Worm (Caenorhabditis elegans) whole organism, young adult: Measurements from ENCODE around the gene smrc-1.

Experiments used
- B0035.1 ChIP-seq: sonication (generic microtip); optimal IDR thresholded peaks from 2 replicates; lab custom pipeline; 2016; ENCODE audit warnings: missing genetic modification characterization, mild to moderate bottlenecking, missing compliant biosample characterization, missing genotype, missing genetic modification reagents
- B0261.1 ChIP-seq: sonication (generic microtip); optimal IDR thresholded peaks from 2 replicates; lab custom pipeline; 2016; ENCODE audit warnings: mild to moderate bottlenecking, missing genetic modification characterization, moderate library complexity, missing compliant biosample characterization
- F10E7.11 ChIP-seq: sonication (generic microtip); optimal IDR thresholded peaks from 2 replicates; lab custom pipeline; 2017; ENCODE audit warnings: mild to moderate bottlenecking, missing genetic modification characterization, moderate library complexity, missing compliant biosample characterization
- F22D6.2 ChIP-seq: sonication (generic microtip); optimal IDR thresholded peaks from 2 replicates; lab custom pipeline; 2016; ENCODE audit warnings: mild to moderate bottlenecking, missing genetic modification characterization, missing compliant biosample characterization
- F55B11.4 ChIP-seq: sonication (generic microtip); optimal IDR thresholded peaks from 2 replicates; lab custom pipeline; 2016; ENCODE audit warnings: missing compliant biosample characterization, missing genetic modification characterization, borderline replicate concordance; ENCODE audit not compliant: insufficient read depth
- F57A8.1 ChIP-seq: fragments of 200-800 bp; sonication (Bioruptor generic); optimal IDR thresholded peaks from 2 replicates; lab custom pipeline; 2018; ENCODE audit warnings: mild to moderate bottlenecking, missing genetic modification characterization, moderate library complexity, missing compliant biosample characterization
- F57C9.4 ChIP-seq: sonication (generic microtip); optimal IDR thresholded peaks from 2 replicates; lab custom pipeline; 2017; ENCODE audit warnings: mild to moderate bottlenecking, missing genetic modification characterization, missing compliant biosample characterization
- T26A5.8 ChIP-seq: sonication (generic microtip); optimal IDR thresholded peaks from 2 replicates; lab custom pipeline; 2016; ENCODE audit warnings: missing genetic modification characterization, missing compliant biosample characterization
- Y53F4B.3 ChIP-seq: fragments of 200-800 bp; sonication (Bioruptor generic); IDR thresholded peaks from 2 replicates; pipeline ENCODE4 v1.3.6; 2022; ENCODE audit warnings: missing genetic modification reagents, missing genetic modification characterization, missing compliant biosample characterization
- Y95B8A.8 ChIP-seq: fragments of 200-800 bp; sonication (Bioruptor generic); IDR thresholded peaks from 2 replicates; pipeline ENCODE4 v1.3.6; 2022; ENCODE audit warnings: missing genetic modification reagents, missing genetic modification characterization, missing compliant biosample characterization
- aptf-2 ChIP-seq: fragments of 200-800 bp; sonication (Bioruptor generic); conservative IDR thresholded peaks from 2 replicates; pipeline ENCODE4 v1.3.6; 2022; ENCODE audit warnings: missing genetic modification reagents, missing genetic modification characterization, missing compliant biosample characterization
- aptf-3 ChIP-seq: fragments of 200-800 bp; sonication (Bioruptor generic); IDR thresholded peaks from 2 replicates; pipeline ENCODE4 v1.3.6; 2022; ENCODE audit warnings: missing genetic modification characterization, missing compliant biosample characterization
- athp-1 ChIP-seq: sonication (generic microtip); optimal IDR thresholded peaks from 2 replicates; lab custom pipeline; 2017; ENCODE audit warnings: mild to moderate bottlenecking, missing genetic modification characterization, missing compliant biosample characterization
- attf-6 ChIP-seq: fragments of 200-800 bp; sonication (Bioruptor generic); IDR thresholded peaks from 2 replicates; pipeline ENCODE4 v1.3.6; 2022; ENCODE audit warnings: missing genetic modification reagents, missing genetic modification characterization, missing compliant biosample characterization
- bed-2 ChIP-seq: fragments of 200-800 bp; sonication (Bioruptor generic); IDR thresholded peaks from 2 replicates; pipeline ENCODE4 v1.3.6; 2022; ENCODE audit warnings: missing genetic modification reagents, missing genetic modification characterization, missing compliant biosample characterization
- cebp-1 ChIP-seq, 2 experiments: fragments of 200-800 bp in 1 of 2; sonication (Bioruptor generic) in 1 of 2; sonication (generic microtip) in 1 of 2; IDR thresholded peaks in 1 of 2; optimal IDR thresholded peaks in 1 of 2; 2 replicates each; pipeline versions ENCODE4 v1.3.6 to Lab custom; 2017 to 2022; ENCODE audit warnings: missing compliant biosample characterization in 2 of 2, missing genetic modification characterization in 2 of 2, mild to moderate bottlenecking in 1 of 2, missing genetic modification reagents in 1 of 2, moderate library complexity in 1 of 2
- efl-1 ChIP-seq: fragments of 150-350 bp; optimal IDR thresholded peaks from 2 replicates; lab custom pipeline; 2014; ENCODE audit warnings: missing biosample characterization, missing genetic modification reagents, missing genetic modification characterization
- egl-18 ChIP-seq: fragments of 200-800 bp; sonication (Bioruptor generic); IDR thresholded peaks from 2 replicates; pipeline ENCODE4 v1.3.6; 2022; ENCODE audit warnings: missing genetic modification reagents, missing genetic modification characterization, missing compliant biosample characterization
- egl-44 ChIP-seq: fragments of 200-800 bp; sonication (Bioruptor generic); IDR thresholded peaks from 2 replicates; pipeline ENCODE4 v1.3.6; 2022; ENCODE audit warnings: missing genetic modification reagents, missing genetic modification characterization, missing compliant biosample characterization
- ets-4 ChIP-seq: fragments of 200-800 bp; sonication (Bioruptor generic); optimal IDR thresholded peaks from 2 replicates; lab custom pipeline; 2018; ENCODE audit warnings: mild to moderate bottlenecking, missing genetic modification characterization, missing compliant biosample characterization
- fkh-3 ChIP-seq: sonication (generic microtip); optimal IDR thresholded peaks from 2 replicates; lab custom pipeline; 2016; ENCODE audit warnings: mild to moderate bottlenecking, missing genetic modification characterization, missing compliant biosample characterization
- gei-17 ChIP-seq: fragments of 200-800 bp; sonication (Bioruptor generic); optimal IDR thresholded peaks from 2 replicates; lab custom pipeline; 2018; ENCODE audit warnings: mild to moderate bottlenecking, missing genetic modification characterization, missing compliant biosample characterization
- hlh-12 ChIP-seq: sonication (generic microtip); optimal IDR thresholded peaks from 2 replicates; lab custom pipeline; 2016; ENCODE audit warnings: missing genetic modification characterization, missing compliant biosample characterization
- hmg-1.2 ChIP-seq: fragments of 200-800 bp; sonication (Bioruptor generic); IDR thresholded peaks from 2 replicates; pipeline ENCODE4 v1.3.6; 2022; ENCODE audit warnings: missing genetic modification reagents, missing genetic modification characterization, missing compliant biosample characterization
- hmg-20 ChIP-seq: fragments of 200-800 bp; sonication (Bioruptor generic); IDR thresholded peaks from 2 replicates; pipeline ENCODE4 v1.3.6; 2022; ENCODE audit warnings: missing genetic modification reagents, missing genetic modification characterization, missing compliant biosample characterization
- hrde-1 ChIP-seq: sonication (generic microtip); optimal IDR thresholded peaks from 2 replicates; lab custom pipeline; 2016; ENCODE audit warnings: missing genetic modification characterization, mild to moderate bottlenecking, missing compliant biosample characterization, moderate library complexity, missing genotype, missing genetic modification reagents, borderline replicate concordance
- hsf-1 ChIP-seq: fragments of 200-800 bp; sonication (Bioruptor generic); IDR thresholded peaks from 2 replicates; pipeline ENCODE4 v1.3.6; 2022; ENCODE audit warnings: missing genetic modification reagents, missing genetic modification characterization, missing compliant biosample characterization
- lag-1 ChIP-seq: fragments of 200-800 bp; sonication (Bioruptor generic); IDR thresholded peaks from 2 replicates; pipeline ENCODE4 v1.3.6; 2022; ENCODE audit warnings: missing genetic modification reagents, missing genetic modification characterization, missing compliant biosample characterization
- let-607 ChIP-seq, 2 experiments: fragments of 200-800 bp in 1 of 2; sonication (Bioruptor generic) in 1 of 2; sonication (generic microtip) in 1 of 2; optimal IDR thresholded peaks; 2 replicates each; lab custom pipeline; 2016 to 2018; ENCODE audit warnings: mild to moderate bottlenecking in 2 of 2, missing compliant biosample characterization in 2 of 2, missing genetic modification characterization in 2 of 2, moderate library complexity in 2 of 2, missing genotype in 1 of 2
- lin-26 ChIP-seq: fragments of 200-800 bp; sonication (Bioruptor generic); IDR thresholded peaks from 2 replicates; pipeline ENCODE4 v1.3.6; 2022; ENCODE audit warnings: missing genetic modification reagents, missing genetic modification characterization, missing compliant biosample characterization
- lin-54 ChIP-seq: fragments of 200-800 bp; sonication (Bioruptor generic); optimal IDR thresholded peaks from 2 replicates; lab custom pipeline; 2018; ENCODE audit warnings: mild to moderate bottlenecking, missing genetic modification characterization, missing compliant biosample characterization
- lir-1 ChIP-seq: fragments of 200-800 bp; sonication (Bioruptor generic); conservative IDR thresholded peaks from 2 replicates; pipeline ENCODE4 v1.3.6; 2022; ENCODE audit warnings: missing genetic modification reagents, missing genetic modification characterization, missing compliant biosample characterization
- mcd-1 ChIP-seq: fragments of 200-800 bp; sonication (Bioruptor generic); IDR thresholded peaks from 2 replicates; pipeline ENCODE4 v1.3.6; 2022; ENCODE audit warnings: missing genetic modification reagents, missing genetic modification characterization, missing compliant biosample characterization
- mes-4 ChIP-seq: sonication (generic microtip); optimal IDR thresholded peaks from 2 replicates; lab custom pipeline; 2016; ENCODE audit warnings: missing genotype, missing genetic modification characterization, missing compliant biosample characterization
- nhr-120 ChIP-seq: fragments of 200-800 bp; sonication (Bioruptor generic); IDR thresholded peaks from 2 replicates; pipeline ENCODE4 v1.3.6; 2022; ENCODE audit warnings: missing genetic modification characterization, missing compliant biosample characterization
- rec-8 ChIP-seq, 2 experiments: sonication (generic microtip); optimal IDR thresholded peaks; 2 replicates each; lab custom pipeline; 2016; ENCODE audit warnings: mild to moderate bottlenecking in 2 of 2, missing genetic modification characterization in 2 of 2, missing genetic modification reagents in 2 of 2, missing genotype in 2 of 2, missing biosample characterization in 1 of 2, missing compliant biosample characterization in 1 of 2, moderate library complexity in 1 of 2
- sdz-38 ChIP-seq: sonication (generic microtip); optimal IDR thresholded peaks from 2 replicates; lab custom pipeline; 2016; ENCODE audit warnings: missing genotype, missing genetic modification characterization, missing compliant biosample characterization
- sea-2 ChIP-seq: fragments of 200-800 bp; sonication (Bioruptor generic); IDR thresholded peaks from 2 replicates; pipeline ENCODE4 v1.3.6; 2022; ENCODE audit warnings: missing genetic modification characterization, missing compliant biosample characterization
- snpc-1.1 ChIP-seq: sonication (generic microtip); optimal IDR thresholded peaks from 2 replicates; lab custom pipeline; 2017; ENCODE audit warnings: missing genetic modification characterization, mild to moderate bottlenecking, missing compliant biosample characterization, antibody characterized with exemption, moderate library complexity, missing genotype, missing genetic modification reagents; ENCODE audit not compliant: insufficient read depth
- snpc-4 ChIP-seq, 5 experiments: fragments of 150-350 bp in 1 of 5; sonication (generic microtip) in 4 of 5; optimal IDR thresholded peaks; 2 replicates each; lab custom pipeline; 2014 to 2018; ENCODE audit warnings: missing genetic modification characterization in 5 of 5, missing biosample characterization in 3 of 5, antibody characterized with exemption in 2 of 5, mild to moderate bottlenecking in 2 of 5, missing compliant biosample characterization in 2 of 5, missing genotype in 2 of 5, moderate library complexity in 2 of 5, missing genetic modification reagents in 1 of 5
- sptf-2 ChIP-seq: fragments of 200-800 bp; sonication (Bioruptor generic); optimal IDR thresholded peaks from 2 replicates; lab custom pipeline; 2018; ENCODE audit warnings: mild to moderate bottlenecking, missing genetic modification characterization, missing compliant biosample characterization
- tbp1 ChIP-seq: fragments of 200-800 bp; sonication (Bioruptor generic); optimal IDR thresholded peaks from 2 replicates; lab custom pipeline; 2018; ENCODE audit warnings: mild to moderate bottlenecking, missing genetic modification characterization, missing compliant biosample characterization
- tlf-1 ChIP-seq: fragments of 200-800 bp; sonication (Bioruptor generic); optimal IDR thresholded peaks from 2 replicates; lab custom pipeline; 2018; ENCODE audit warnings: mild to moderate bottlenecking, missing genetic modification characterization, missing compliant biosample characterization
- unc-130 ChIP-seq: sonication (generic microtip); optimal IDR thresholded peaks from 2 replicates; lab custom pipeline; 2016; ENCODE audit warnings: missing genetic modification reagents, missing genetic modification characterization, missing compliant biosample characterization
- ztf-18 ChIP-seq: sonication (generic microtip); optimal IDR thresholded peaks from 2 replicates; lab custom pipeline; 2016; ENCODE audit warnings: missing genotype, mild to moderate bottlenecking, missing genetic modification characterization, missing compliant biosample characterization
- ztf-22 ChIP-seq: fragments of 200-800 bp; sonication (Bioruptor generic); optimal IDR thresholded peaks from 2 replicates; lab custom pipeline; 2018; ENCODE audit warnings: mild to moderate bottlenecking, missing genetic modification characterization, moderate library complexity, missing compliant biosample characterization

Gene smrc-1

DNA sequence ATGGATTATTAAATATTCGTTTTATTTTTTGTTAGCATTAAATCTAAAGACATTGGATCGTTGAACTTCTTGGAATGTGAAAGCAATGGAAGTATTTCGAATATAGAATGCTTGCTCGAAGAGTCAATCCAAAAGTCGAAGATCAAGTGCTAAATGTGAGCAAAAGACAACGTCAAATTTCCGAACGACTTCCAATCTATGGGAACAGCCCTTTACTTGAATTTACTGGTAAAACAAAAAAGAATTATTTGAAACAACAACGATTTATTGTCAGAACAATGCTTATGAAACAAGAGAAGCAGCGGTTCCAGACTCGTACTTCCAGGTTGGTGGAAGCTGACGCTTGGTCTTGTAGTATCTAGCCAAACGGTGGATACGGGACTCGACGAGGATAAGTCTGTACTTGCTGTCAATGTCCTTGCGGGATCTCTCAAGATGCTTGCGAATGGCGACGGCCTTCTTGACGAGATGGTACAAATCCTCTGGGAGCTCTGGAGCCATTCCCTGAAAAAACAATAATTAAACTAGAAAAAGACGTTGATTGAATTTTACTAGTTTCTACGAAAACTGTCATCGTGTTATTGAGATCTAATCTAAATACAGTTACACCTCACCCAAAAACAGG is 16.8 kb upstream of the smrc-1 start (continued):
- TF ChIP-seq tlf-1 (GFP tag; lab: Kevin White, UChicago) (peak; percentile 88), rec-8 (tag; optimal IDR thresholded peaks at IDR 0.05; lab: Kevin White, UChicago) (peak in 1 of 2 experiments; percentile 47), aptf-3 (GFP tag; lab: Robert Waterston, UW) (no peak), unc-130 (GFP tag; lab: Kevin White, UChicago) (peak; percentile 82), tbp1 (GFP tag; lab: Kevin White, UChicago) (peak; percentile 60), cebp-1 (GFP tag; IDR thresholded peaks at IDR 0.05; lab: Robert Waterston, UW) (no peak), cebp-1 (tag; optimal IDR thresholded peaks at IDR 0.05; lab: Kevin White, UChicago) (peak; percentile 65), attf-6 (peak; percentile 81), B0035.1 (tag; lab: Kevin White, UChicago) (no peak), ztf-22 (GFP tag; lab: Kevin White, UChicago) (no peak), ztf-18 (peak; percentile 35), sdz-38 (tag; lab: Kevin White, UChicago) (no peak), gei-17 (GFP tag; lab: Kevin White, UChicago) (no peak), mcd-1 (GFP tag; lab: Robert Waterston, UW) (peak; percentile 45), egl-44 (GFP tag; lab: Robert Waterston, UW) (peak; percentile 15), aptf-2 (GFP tag; lab: Robert Waterston, UW) (no peak), F57C9.4 (no peak), B0261.1 (peak; percentile 5), hrde-1 (tag; lab: Kevin White, UChicago) (peak; percentile 98), F55B11.4 (tag; lab: Kevin White, UChicago) (no peak), mes-4 (peak; percentile 14), F10E7.11 (no peak), Y53F4B.3 (GFP tag; lab: Robert Waterston, UW) (no peak), T26A5.8 (tag; lab: Kevin White, UChicago) (peak; percentile 57), sptf-2 (peak; percentile 49), efl-1 (GFP tag; lab: Kevin White, UChicago) (peak; percentile 28), snpc-1.1 (tag; lab: Kevin White, UChicago) (peak; percentile 67), hlh-12 (no peak), Y95B8A.8 (GFP tag; lab: Robert Waterston, UW) (peak; percentile 56; the same call in 1 of the 2 replicates), lir-1 (GFP tag; lab: Robert Waterston, UW) (no peak), hsf-1 (GFP tag; lab: Robert Waterston, UW) (peak; percentile 73), let-607 (tag; optimal IDR thresholded peaks at IDR 0.05; lab: Kevin White, UChicago) (peak in 1 of 2 experiments; percentile 39), athp-1 (peak; percentile 76), sea-2 (GFP tag; lab: Robert Waterston, UW) (no peak), lag-1 (GFP tag; lab: Robert Waterston, UW) (no peak), snpc-4 (GFP tag; optimal IDR thresholded peaks at IDR 0.05; lab: Kevin White, UChicago) (peak; percentile 69), snpc-4 (tag; optimal IDR thresholded peaks at IDR 0.05; lab: Kevin White, UChicago) (peak in 2 of 4 experiments; percentile 10 to 63), lin-54 (GFP tag; lab: Kevin White, UChicago) (peak; percentile 73), nhr-120 (GFP tag; lab: Robert Waterston, UW) (0 out of 2 replicates have a peak, but pooled peaks have one; percentile 51), egl-18 (GFP tag; lab: Robert Waterston, UW) (no peak), bed-2 (GFP tag; lab: Robert Waterston, UW) (no peak), lin-26 (peak; percentile 80), hmg-1.2 (GFP tag; lab: Robert Waterston, UW) (peak; percentile 48), ets-4 (GFP tag; lab: Kevin White, UChicago) (no peak), fkh-3 (tag; lab: Kevin White, UChicago) (no peak), hmg-20 (no peak; the same call in 1 of the 2 replicates), F57A8.1 (GFP tag; lab: Kevin White, UChicago) (peak; percentile 82), F22D6.2 (no peak)
